Worm (Caenorhabditis elegans) whole organism, midembryonic: Measurements from ENCODE around the gene F48E8.2.

Experiments used
- cog-1 ChIP-seq: sonication (generic microtip); optimal IDR thresholded peaks from 2 replicates; lab custom pipeline; 2016; ENCODE audit warnings: missing genetic modification characterization, missing compliant biosample characterization
- ref-1 ChIP-seq: fragments of 200-800 bp; sonication (Bioruptor generic); conservative IDR thresholded peaks from 2 replicates; pipeline ENCODE4 v1.3.6; 2022; ENCODE audit warnings: missing genetic modification reagents, missing genetic modification characterization, missing compliant biosample characterization
- ztf-23 ChIP-seq: fragments of 200-800 bp; sonication (Bioruptor generic); IDR thresholded peaks from 2 replicates; pipeline ENCODE4 v1.3.6; 2022; ENCODE audit warnings: missing genetic modification reagents, missing genetic modification characterization, missing compliant biosample characterization
- ztf-29 ChIP-seq: fragments of 200-800 bp; sonication (Bioruptor generic); IDR thresholded peaks from 2 replicates; pipeline ENCODE4 v1.3.6; 2022; ENCODE audit warnings: missing genetic modification reagents, missing genetic modification characterization, missing compliant biosample characterization

- TF ChIP-seq ztf-23, result no peak
- no peak for TF ChIP-seq cog-1 (tag; lab: Kevin White, UChicago)
- no peak for TF ChIP-seq ref-1 (GFP tag; lab: Robert Waterston, UW)
- no peak for TF ChIP-seq ztf-29
Measured at ce11 chrIII:5483738-5484315, 19.6 kb downstream of the F48E8.2 start, which contains the start of the genes R02F2.7 and R02F2.4.
